Fruit fly (Drosophila melanogaster) whole organism, pupa: ENCODE results near the gene hwt.

Experiments
- CG10348 ChIP-seq: fragments of 200-800 bp; sonication (Bioruptor generic); IDR thresholded peaks from 2 replicates; pipeline ENCODE4 v1.3.6; 2022; ENCODE audit warnings: missing biosample characterization, missing genetic modification characterization
- CG12605 ChIP-seq: fragments of 200-800 bp; sonication (Bioruptor generic); IDR thresholded peaks from 2 replicates; pipeline ENCODE4 v1.3.6; 2022; ENCODE audit warnings: missing biosample characterization, missing genetic modification characterization
- CG13204 ChIP-seq: fragments of 200-800 bp; sonication (Bioruptor generic); optimal IDR thresholded peaks from 2 replicates; lab custom pipeline; 2018; ENCODE audit warnings: missing biosample characterization, mild to moderate bottlenecking, missing genetic modification characterization, moderate library complexity
- CG14655 ChIP-seq: fragments of 200-800 bp; sonication (Bioruptor generic); optimal IDR thresholded peaks from 3 replicates; lab custom pipeline; 2017; ENCODE audit warnings: mild to moderate bottlenecking, missing biosample characterization, missing genetic modification reagents, missing genetic modification characterization
- CG15710 ChIP-seq: fragments of 200-800 bp; sonication (Bioruptor generic); optimal IDR thresholded peaks from 2 replicates; lab custom pipeline; 2018; ENCODE audit warnings: missing biosample characterization, mild to moderate bottlenecking, missing genetic modification characterization, moderate library complexity
- CG17806 ChIP-seq: fragments of 200-800 bp; sonication (Bioruptor generic); optimal IDR thresholded peaks from 2 replicates; lab custom pipeline; 2018; ENCODE audit warnings: missing biosample characterization, mild to moderate bottlenecking, missing genetic modification characterization, moderate library complexity
- CG32121 ChIP-seq: fragments of 200-800 bp; sonication (Bioruptor generic); IDR thresholded peaks from 2 replicates; pipeline ENCODE4 v1.3.6; 2022; ENCODE audit warnings: missing biosample characterization, missing genetic modification characterization
- CG34367 ChIP-seq: fragments of 200-800 bp; sonication (Bioruptor generic); optimal IDR thresholded peaks from 2 replicates; lab custom pipeline; 2018; ENCODE audit warnings: missing biosample characterization, mild to moderate bottlenecking, missing genetic modification characterization
- CG4496 ChIP-seq: fragments of 200-800 bp; sonication (Bioruptor generic); IDR thresholded peaks from 3 replicates; pipeline ENCODE4 v1.3.6; 2022; ENCODE audit warnings: missing biosample characterization, missing genetic modification characterization
- CG8159 ChIP-seq: fragments of 200-800 bp; sonication (Bioruptor generic); optimal IDR thresholded peaks from 3 replicates; lab custom pipeline; 2018; ENCODE audit warnings: missing biosample characterization, mild to moderate bottlenecking, missing genetic modification characterization, moderate library complexity
- CG8301 ChIP-seq: fragments of 200-800 bp; sonication (Bioruptor generic); optimal IDR thresholded peaks from 2 replicates; lab custom pipeline; 2018; ENCODE audit warnings: missing biosample characterization, mild to moderate bottlenecking, missing genetic modification characterization
- CG9948 ChIP-seq: fragments of 200-800 bp; sonication (Bioruptor generic); optimal IDR thresholded peaks from 2 replicates; lab custom pipeline; 2018; ENCODE audit warnings: missing biosample characterization, mild to moderate bottlenecking, missing genetic modification characterization, moderate library complexity
- D1 ChIP-seq: fragments of 200-800 bp; sonication (Bioruptor generic); optimal IDR thresholded peaks from 2 replicates; lab custom pipeline; 2018; ENCODE audit warnings: missing biosample characterization, mild to moderate bottlenecking, missing genetic modification characterization, moderate library complexity
- EcR ChIP-seq: fragments of 200-800 bp; sonication (Bioruptor generic); optimal IDR thresholded peaks from 3 replicates; lab custom pipeline; 2019; ENCODE audit warnings: missing biosample characterization, missing genetic modification characterization, mild to moderate bottlenecking, moderate library complexity, missing genetic modification reagents
- Ets98B ChIP-seq: fragments of 200-800 bp; sonication (Bioruptor generic); IDR thresholded peaks from 2 replicates; pipeline ENCODE4 v1.3.6; 2022; ENCODE audit warnings: missing biosample characterization, missing genetic modification characterization
- Pif1A ChIP-seq: fragments of 200-800 bp; sonication (Bioruptor generic); optimal IDR thresholded peaks from 3 replicates; lab custom pipeline; 2016; ENCODE audit warnings: missing biosample characterization, missing genetic modification characterization
- Pif1B ChIP-seq: fragments of 200-800 bp; sonication (Bioruptor generic); optimal IDR thresholded peaks from 3 replicates; lab custom pipeline; 2016; ENCODE audit warnings: missing biosample characterization, missing genetic modification characterization
- Snoo ChIP-seq: fragments of 200-800 bp; sonication (Bioruptor generic); optimal IDR thresholded peaks from 3 replicates; lab custom pipeline; 2017; ENCODE audit warnings: missing biosample characterization, mild to moderate bottlenecking, missing genetic modification characterization, inconsistent platforms
- fd96Ca ChIP-seq: fragments of 200-800 bp; sonication (Bioruptor generic); IDR thresholded peaks from 3 replicates; pipeline ENCODE4 v1.3.6; 2022; ENCODE audit warnings: missing biosample characterization, missing genetic modification characterization
- gl ChIP-seq: fragments of 200-800 bp; sonication (Bioruptor generic); optimal IDR thresholded peaks from 2 replicates; lab custom pipeline; 2018; ENCODE audit warnings: missing biosample characterization, mild to moderate bottlenecking, missing genetic modification characterization
- rn ChIP-seq: fragments of 200-800 bp; sonication (Bioruptor generic); IDR thresholded peaks from 2 replicates; pipeline ENCODE4 v1.3.6; 2022; ENCODE audit warnings: missing biosample characterization, missing genetic modification characterization

hwt gene

DNA sequence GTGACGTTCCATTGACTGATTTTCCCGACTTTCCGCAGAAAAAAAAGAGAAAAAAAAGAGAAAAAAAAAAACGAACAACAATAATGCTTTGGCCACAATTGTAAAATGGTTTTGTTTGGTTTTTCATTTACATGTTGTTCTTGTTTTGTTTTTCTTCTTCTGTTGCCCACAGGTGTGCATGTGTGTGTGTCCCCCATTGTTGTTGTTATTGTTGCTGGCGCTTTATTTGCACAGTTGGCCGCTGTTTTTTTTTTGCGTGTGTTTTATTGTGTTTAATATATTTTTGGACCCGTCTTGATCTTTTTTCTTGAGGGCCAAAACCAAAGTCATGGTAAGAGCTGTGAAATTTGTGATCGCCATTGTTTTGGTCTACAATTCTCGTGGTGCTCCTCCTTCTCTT lies 70.2 kb downstream of the hwt start:
- TF ChIP-seq CG15710 (tag; lab: Kevin White, UChicago), result no peak
- no peak for TF ChIP-seq gl
- 0 out of 3 replicates have a peak, but pooled peaks have one; percentile 45 for TF ChIP-seq CG4496 (GFP tag; lab: Robert Waterston, UW)
- no peak for TF ChIP-seq CG9948 (tag; lab: Kevin White, UChicago)
- no peak for TF ChIP-seq CG17806 (tag; lab: Kevin White, UChicago)
- TF ChIP-seq CG12605, result 0 out of 2 replicates have a peak, but pooled peaks have one; percentile 14
- TF ChIP-seq CG8301, result no peak
- TF ChIP-seq CG10348, result no peak
- no peak for TF ChIP-seq Pif1B (GFP tag; lab: Kevin White, UChicago)
- no peak for TF ChIP-seq rn (GFP tag; lab: Robert Waterston, UW)
- TF ChIP-seq Snoo (tag; lab: Kevin White, UChicago), result no peak
- TF ChIP-seq D1 (tag; lab: Kevin White, UChicago), result no peak
- no peak for TF ChIP-seq CG8159
- no peak for TF ChIP-seq Pif1A (GFP tag; lab: Kevin White, UChicago)
- TF ChIP-seq EcR, result peak; percentile 9
- TF ChIP-seq CG32121 (GFP tag; lab: Robert Waterston, UW), result no peak
- 0 out of 2 replicates have a peak, but pooled peaks have one; percentile 15 for TF ChIP-seq Ets98B
- no peak for TF ChIP-seq CG34367 (tag; lab: Kevin White, UChicago)
- TF ChIP-seq CG13204 (GFP tag; lab: Kevin White, UChicago), result no peak
- TF ChIP-seq CG14655 (GFP tag; lab: Kevin White, UChicago), result no peak
- no peak for TF ChIP-seq fd96Ca (GFP tag; lab: Robert Waterston, UW)

- TF ChIP-seq CG9948 (tag; lab: Kevin White, UChicago), result no peak
- no peak for TF ChIP-seq CG10348
- no peak for TF ChIP-seq gl
- no peak for TF ChIP-seq Pif1A (GFP tag; lab: Kevin White, UChicago)
- no peak for TF ChIP-seq CG17806 (tag; lab: Kevin White, UChicago)
- no peak for TF ChIP-seq CG8301
- TF ChIP-seq CG13204 (GFP tag; lab: Kevin White, UChicago), result no peak
- no peak for TF ChIP-seq CG34367 (tag; lab: Kevin White, UChicago)
- no peak for TF ChIP-seq CG15710 (tag; lab: Kevin White, UChicago)
- no peak for TF ChIP-seq CG14655 (GFP tag; lab: Kevin White, UChicago)
- 0 out of 3 replicates have a peak, but pooled peaks have one; percentile 23 for TF ChIP-seq CG4496 (GFP tag; lab: Robert Waterston, UW)
- peak; percentile 8 for TF ChIP-seq CG8159
- no peak for TF ChIP-seq Ets98B
- TF ChIP-seq, all 21 proteins: peak for 2
Measured at dm6 chrX:12496930-12497329, 71.3 kb downstream of the hwt start, which contains the start of gene mdu. mdu (plus strand) TSS chrX:12497188.

DNA sequence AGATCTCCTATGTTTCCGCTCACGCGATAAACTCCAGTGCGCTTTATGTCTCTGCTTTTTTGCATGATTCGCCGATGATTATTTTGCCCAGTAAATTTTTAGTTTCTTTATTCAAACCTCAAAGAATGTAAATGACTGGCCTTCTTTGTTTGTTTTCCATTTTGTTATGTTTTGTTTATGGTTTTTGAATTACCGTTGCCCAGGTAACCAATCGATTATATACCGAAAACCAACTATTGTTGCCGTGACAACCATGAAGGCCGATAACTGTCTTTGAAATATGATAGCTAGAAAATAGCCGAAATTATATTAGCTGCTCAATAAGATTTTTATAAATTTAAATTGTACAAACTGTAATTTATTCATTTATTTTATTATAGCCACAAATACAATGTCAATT lies 71.8 kb downstream of the hwt start, which contains the start of gene Mks1:
Mks1 (minus strand) TSS at position 101 of the 400 bp plus-strand sequence.
- TF ChIP-seq CG10348, result no peak
- no peak for TF ChIP-seq CG34367 (tag; lab: Kevin White, UChicago)
- TF ChIP-seq D1 (tag; lab: Kevin White, UChicago), result no peak
- TF ChIP-seq CG13204 (GFP tag; lab: Kevin White, UChicago), result no peak
- TF ChIP-seq rn (GFP tag; lab: Robert Waterston, UW), result no peak
- no peak for TF ChIP-seq CG17806 (tag; lab: Kevin White, UChicago)
- no peak for TF ChIP-seq CG12605
- no peak for TF ChIP-seq Ets98B
- TF ChIP-seq EcR, result no peak
- no peak for TF ChIP-seq CG9948 (tag; lab: Kevin White, UChicago)
- no peak for TF ChIP-seq Pif1A (GFP tag; lab: Kevin White, UChicago)
- TF ChIP-seq Pif1B (GFP tag; lab: Kevin White, UChicago), result no peak
- TF ChIP-seq CG32121 (GFP tag; lab: Robert Waterston, UW), result no peak
- no peak for TF ChIP-seq CG14655 (GFP tag; lab: Kevin White, UChicago)
- TF ChIP-seq CG15710 (tag; lab: Kevin White, UChicago), result no peak
- TF ChIP-seq CG8159, result no peak
- no peak for TF ChIP-seq fd96Ca (GFP tag; lab: Robert Waterston, UW)

- no peak for TF ChIP-seq CG15710 (tag; lab: Kevin White, UChicago)
- no peak for TF ChIP-seq D1 (tag; lab: Kevin White, UChicago)
- no peak for TF ChIP-seq gl
- no peak for TF ChIP-seq EcR
- no peak for TF ChIP-seq CG8301
- TF ChIP-seq CG32121 (GFP tag; lab: Robert Waterston, UW), result no peak
- TF ChIP-seq rn (GFP tag; lab: Robert Waterston, UW), result no peak
- TF ChIP-seq CG17806 (tag; lab: Kevin White, UChicago), result no peak
- TF ChIP-seq Ets98B, result no peak
- TF ChIP-seq CG4496 (GFP tag; lab: Robert Waterston, UW), result no peak
- no peak for TF ChIP-seq Snoo (tag; lab: Kevin White, UChicago)
Measured at dm6 chrX:12489991-12490390, 78.3 kb downstream of the hwt start, which contains the start of gene Lsp1alpha. Lsp1alpha (plus strand) TSS chrX:12490291.

DNA sequence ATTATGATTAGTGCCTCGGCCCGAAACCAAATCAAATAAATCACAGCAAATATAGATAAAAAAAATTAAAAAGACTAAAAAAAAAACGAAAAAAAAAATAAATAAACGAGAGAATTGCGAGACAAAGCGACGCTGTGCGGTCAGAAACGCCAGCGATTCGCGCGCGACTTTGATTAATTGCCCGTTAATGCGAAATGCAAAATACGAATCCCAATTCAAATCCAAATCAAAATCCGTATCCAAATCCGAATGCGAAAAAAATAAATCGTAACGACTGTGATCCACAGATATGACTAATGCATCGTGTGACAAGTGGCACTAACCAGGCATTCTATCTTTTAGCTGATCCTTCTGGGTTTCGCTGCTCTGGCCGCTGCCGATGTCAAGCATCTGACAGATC lies 80.8 kb downstream of the hwt start:
- TF ChIP-seq CG8159 (no peak), CG9948 (tag; lab: Kevin White, UChicago) (no peak), rn (GFP tag; lab: Robert Waterston, UW) (no peak), Ets98B (no peak), CG14655 (GFP tag; lab: Kevin White, UChicago) (no peak), CG34367 (tag; lab: Kevin White, UChicago) (no peak), Pif1A (GFP tag; lab: Kevin White, UChicago) (no peak), CG17806 (tag; lab: Kevin White, UChicago) (no peak), CG4496 (GFP tag; lab: Robert Waterston, UW) (no peak), Snoo (tag; lab: Kevin White, UChicago) (no peak), CG15710 (tag; lab: Kevin White, UChicago) (no peak), EcR (no peak)
